Worm (Caenorhabditis elegans): ENCODE measurements around the gene trim-21.

DNA sequence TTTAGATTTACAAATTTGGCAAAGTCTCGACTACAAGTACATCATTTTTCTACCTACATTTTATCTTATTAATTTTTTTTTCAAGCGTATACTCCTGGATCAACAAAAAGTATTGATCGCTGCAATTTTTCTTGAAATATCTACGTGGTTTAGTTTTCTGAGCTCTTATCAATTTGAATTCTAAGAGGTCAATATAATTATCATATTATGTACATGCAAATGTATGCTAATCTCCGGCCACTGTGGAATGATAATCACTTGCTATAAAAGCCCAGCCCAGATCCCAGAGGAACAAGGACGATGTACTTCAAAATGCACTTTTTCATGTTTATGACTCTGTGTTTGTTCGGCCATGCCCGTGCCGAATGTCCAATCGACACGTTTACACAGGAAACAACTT, 44.1 kb upstream of the trim-21 start, which contains the start of gene F43C11.1:
- TF ChIP-seq ceh-13 (GFP tag; optimal IDR thresholded peaks at IDR 0.05) (no peak), ama-1 (optimal IDR thresholded peaks at IDR 0.05) (no peak), scrt-1 (GFP tag; IDR thresholded peaks at IDR 0.05) (no peak), hnd-1 (tag; optimal IDR thresholded peaks at IDR 0.05) (no peak)
